Worm (Caenorhabditis elegans) whole organism, dauer: ENCODE measurements around the gene C25A8.5.

Experiments
- unc-62 ChIP-seq: sonication (generic microtip); optimal IDR thresholded peaks from 2 replicates; lab custom pipeline; 2017; ENCODE audit warnings: missing biosample characterization, missing genetic modification reagents, missing genetic modification characterization

Gene C25A8.5

DNA sequence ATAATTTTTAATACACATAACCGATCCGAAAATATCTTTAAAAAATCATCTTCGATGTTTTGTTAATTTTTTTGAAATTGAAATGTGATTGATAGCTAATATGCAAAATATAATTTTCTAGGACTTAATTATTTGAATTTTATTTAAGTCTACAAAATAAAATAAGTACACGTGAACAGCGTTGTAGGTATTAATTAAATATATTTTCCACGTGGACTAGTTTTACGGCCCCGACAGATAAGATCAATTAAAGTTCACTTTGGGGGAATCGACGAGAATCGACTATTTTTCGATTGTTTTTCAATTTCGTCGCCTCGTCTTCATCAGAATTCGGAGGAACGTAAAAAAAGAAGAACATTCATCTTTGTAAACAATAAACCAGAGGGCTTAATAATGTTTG is at the start of gene C25A8.5:
TSS of gene C25A8.5 (plus strand) at position 301 of the 400 bp plus-strand sequence.
- no peak for TF ChIP-seq unc-62

DNA sequence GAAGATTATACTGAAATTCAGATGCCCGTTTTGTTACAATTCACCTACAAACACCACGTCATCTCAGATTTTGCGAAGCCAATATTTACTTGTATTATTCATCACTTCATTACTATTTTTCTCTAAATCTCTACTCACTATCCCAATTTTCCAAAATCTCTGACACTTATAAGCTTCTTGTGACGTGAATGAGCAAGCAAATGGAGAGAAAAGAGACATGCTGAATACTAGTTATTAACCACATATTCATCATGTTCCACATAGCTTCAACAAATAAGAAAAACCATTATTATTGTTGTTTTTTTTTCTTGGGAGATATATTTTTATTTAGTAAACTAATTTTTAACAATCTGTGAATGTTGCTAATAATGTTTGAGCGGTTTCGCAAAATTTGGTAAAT is 48.0 kb upstream of the C25A8.5 start:
- TF ChIP-seq unc-62: no peak

DNA sequence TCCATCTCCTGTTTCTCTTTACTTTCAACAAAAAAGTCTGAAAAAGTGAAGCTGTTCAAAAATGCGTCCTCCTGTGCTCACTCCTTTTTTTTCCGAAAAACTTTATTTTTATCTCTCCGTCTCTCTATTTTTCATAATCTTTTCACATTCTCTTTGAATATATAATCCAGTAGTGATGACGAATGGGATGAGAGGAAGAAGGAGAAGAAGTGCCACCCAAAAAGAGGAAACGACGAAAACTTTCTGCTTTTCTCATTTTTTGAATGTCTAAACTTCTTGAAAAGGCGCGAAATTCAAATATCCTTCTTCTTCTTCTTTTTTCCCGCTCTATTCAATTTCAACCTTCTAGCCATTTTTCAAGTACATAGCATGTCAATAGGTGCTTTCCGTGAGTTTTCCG is 44.6 kb upstream of the C25A8.5 start:
- no peak for TF ChIP-seq unc-62

DNA sequence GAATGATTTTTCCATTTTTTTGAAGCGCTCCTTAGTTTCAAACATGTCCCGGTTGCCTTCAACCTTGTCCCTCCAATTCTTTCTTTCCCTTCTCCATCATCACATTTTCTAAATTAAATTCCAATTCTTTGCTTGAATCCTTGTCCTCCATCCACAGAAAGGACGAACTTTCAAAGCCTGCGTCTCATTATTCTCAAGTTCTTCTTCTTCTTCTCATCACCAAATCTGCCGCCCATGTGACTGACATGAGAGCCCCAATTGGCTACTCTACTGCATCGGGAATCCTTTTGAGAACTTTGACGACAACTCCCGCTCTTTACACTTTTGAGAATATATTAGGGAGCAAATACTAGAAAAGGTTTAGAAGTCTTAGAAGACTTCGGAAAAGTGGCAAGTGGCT is 42.6 kb upstream of the C25A8.5 start:
- TF ChIP-seq unc-62: no peak

DNA sequence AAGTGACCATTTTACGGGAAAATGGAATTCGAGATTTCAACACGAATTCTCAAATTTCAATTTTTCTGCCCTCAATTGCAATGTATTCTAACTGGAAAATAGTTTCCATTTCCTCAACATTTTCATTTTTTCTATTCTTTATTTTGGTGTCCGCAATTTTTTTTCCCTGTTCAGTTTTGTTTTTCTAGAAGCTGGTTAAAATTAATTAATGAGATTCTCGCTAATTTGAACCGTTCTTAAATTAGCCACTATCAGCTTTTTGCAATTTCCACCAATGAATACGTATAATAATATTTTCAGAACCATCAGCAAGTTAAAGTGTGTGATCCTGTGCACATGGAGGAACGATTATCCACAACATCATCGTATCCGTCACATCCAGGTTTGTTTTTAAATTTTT is 42.0 kb upstream of the C25A8.5 start, which contains the start of gene jnk-1:
TSS of gene jnk-1 (plus strand) at position 301 of the 400 bp plus-strand sequence.
- TF ChIP-seq unc-62: no peak

DNA sequence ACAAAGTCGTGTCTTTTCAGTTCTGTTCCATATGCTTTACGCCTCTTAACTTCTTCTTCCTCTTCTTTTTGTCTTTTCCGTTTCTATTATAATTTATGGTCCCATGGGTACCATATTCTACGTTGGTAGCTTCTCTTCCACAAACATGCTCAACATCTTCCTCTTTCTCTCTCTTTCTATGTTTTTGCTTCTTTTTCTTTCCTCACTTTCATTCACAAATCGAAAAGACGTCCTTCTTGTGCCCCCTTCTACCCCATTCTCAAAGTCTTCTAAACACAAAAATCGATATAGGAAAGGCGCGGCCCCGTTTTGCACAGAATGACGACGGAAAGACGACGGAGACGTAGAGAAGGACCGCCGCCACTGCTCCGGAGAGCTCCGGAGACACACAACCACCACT is 40.6 kb upstream of the C25A8.5 start:
- TF ChIP-seq unc-62: no peak

DNA sequence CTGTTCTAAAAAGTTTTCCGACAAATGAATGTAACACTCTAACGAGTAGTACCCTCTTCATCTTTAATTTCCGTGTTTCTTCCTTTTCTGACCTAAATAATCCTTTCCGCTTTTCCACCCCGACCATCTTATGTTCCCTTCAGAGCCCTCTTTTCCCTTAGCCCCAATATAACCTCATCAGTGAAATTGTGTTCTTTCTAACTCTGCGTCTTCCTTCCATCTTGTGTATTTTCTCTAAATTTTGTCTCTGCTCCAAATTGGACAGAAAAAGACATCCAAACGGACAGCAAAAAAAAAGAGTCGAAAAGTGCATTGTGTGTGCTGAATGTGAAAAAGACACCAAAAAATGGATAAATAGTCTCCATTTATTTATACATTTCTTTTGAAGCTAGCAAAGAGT is 39.8 kb upstream of the C25A8.5 start:
- TF ChIP-seq unc-62: no peak

DNA sequence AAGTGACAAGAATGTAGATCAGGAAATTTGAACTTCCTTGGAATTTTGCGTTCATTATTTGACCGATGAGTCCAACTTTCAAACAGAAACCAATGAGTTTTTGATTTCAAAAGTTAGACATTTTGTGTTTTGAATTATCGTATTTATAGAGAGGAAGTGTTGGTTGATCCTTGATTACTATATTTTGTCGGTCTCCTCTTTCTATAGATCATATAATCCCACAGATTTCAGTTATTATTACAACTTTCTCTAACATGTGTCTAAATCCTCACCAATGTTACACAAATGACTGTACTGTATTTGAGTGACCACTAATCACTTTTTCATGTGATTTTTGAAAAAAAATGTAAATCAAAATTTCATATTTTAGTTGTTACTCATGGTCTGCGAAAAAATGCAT is 34.8 kb upstream of the C25A8.5 start, which contains the start of gene B0478.3:
TSS of gene B0478.3 (minus strand) at position 101 of the 400 bp plus-strand sequence.
- no peak for TF ChIP-seq unc-62

DNA sequence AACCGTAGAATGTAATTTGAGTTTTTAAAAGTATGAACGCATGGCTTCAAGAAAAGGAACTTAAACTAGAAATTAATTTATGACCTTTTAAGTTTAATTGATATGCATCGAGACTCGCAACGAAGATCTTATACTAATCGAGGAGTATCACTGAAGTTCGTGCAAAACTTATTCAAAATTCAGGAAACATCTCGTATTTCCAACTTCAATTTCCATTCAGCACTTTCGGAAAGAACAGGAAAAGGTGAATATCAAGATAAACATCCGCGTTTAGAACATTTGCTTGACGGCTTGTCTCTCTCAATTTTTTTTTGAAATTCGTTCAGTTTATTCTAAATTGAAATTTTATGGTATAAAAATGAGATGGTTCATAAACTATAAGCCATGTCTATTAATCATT is 34.1 kb upstream of the C25A8.5 start, which contains the start of gene ZK381.2:
TSS of gene ZK381.2 (plus strand) at position 301 of the 400 bp plus-strand sequence.
- no peak for TF ChIP-seq unc-62

DNA sequence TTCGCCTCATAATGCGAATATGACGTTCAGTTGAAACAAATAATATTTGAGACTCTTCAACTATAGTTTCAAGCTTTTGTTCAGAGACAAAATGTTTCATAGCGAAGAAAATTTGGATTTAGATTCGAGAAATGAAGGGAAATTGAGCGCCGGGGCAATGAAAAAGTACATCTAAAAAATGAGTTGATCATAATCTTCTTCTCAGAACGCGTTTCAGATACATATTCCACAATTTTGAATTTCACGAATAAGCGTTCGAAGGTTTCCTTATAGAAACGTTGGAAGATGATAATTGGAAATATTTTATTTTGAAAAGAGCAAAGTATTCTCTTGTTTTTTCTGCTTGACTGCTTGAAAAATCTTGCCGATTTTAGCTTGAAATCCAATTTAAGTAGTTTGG is 29.0 kb upstream of the C25A8.5 start, which contains the start of gene ZK381.8:
TSS of gene ZK381.8 (minus strand) at position 101 of the 400 bp plus-strand sequence.
- TF ChIP-seq unc-62: no peak

DNA sequence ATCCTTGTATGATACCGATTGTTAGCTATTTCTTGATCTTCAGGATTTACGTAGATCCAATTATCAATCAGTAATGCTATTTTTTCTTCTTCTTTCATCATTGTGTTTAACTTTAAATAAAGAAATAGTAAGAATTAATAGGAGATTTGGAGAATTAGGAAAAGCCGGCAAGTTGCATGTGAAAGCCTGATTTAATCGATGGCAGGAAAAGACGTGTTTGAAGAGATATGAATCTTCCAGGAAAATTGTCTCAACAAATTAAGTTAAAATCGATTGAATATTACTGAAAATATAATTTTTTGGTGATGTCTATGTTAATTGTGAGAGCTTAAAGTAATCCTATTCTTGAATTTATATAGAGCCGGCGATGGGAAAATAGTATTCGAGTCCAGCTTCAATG is 28.1 kb upstream of the C25A8.5 start, which contains the start of gene ZK381.62:
TSS of gene ZK381.62 (minus strand) at position 101 of the 400 bp plus-strand sequence.
- TF ChIP-seq unc-62: no peak

DNA sequence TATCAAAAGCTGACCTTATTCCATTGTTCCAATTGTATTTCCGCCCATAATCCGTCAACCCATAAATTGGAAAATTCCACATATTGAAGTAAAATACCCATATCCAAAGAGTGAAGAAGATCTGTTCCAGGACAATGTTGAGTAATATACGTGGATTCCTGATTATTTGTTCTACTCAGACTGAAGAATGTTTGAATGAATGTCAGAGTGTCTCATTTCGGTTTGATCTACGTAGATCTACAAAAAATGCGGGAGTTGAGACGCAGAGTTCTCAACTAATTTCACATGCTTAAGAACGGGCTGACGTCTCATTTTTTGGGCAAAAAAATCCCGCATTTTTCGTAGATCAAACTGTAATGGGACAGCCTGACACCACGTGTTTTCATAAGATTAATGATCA is 26.9 kb upstream of the C25A8.5 start, which contains the start of gene nhr-249:
TSS of gene nhr-249 (minus strand) at position 101 of the 400 bp plus-strand sequence.
- no peak for TF ChIP-seq unc-62

DNA sequence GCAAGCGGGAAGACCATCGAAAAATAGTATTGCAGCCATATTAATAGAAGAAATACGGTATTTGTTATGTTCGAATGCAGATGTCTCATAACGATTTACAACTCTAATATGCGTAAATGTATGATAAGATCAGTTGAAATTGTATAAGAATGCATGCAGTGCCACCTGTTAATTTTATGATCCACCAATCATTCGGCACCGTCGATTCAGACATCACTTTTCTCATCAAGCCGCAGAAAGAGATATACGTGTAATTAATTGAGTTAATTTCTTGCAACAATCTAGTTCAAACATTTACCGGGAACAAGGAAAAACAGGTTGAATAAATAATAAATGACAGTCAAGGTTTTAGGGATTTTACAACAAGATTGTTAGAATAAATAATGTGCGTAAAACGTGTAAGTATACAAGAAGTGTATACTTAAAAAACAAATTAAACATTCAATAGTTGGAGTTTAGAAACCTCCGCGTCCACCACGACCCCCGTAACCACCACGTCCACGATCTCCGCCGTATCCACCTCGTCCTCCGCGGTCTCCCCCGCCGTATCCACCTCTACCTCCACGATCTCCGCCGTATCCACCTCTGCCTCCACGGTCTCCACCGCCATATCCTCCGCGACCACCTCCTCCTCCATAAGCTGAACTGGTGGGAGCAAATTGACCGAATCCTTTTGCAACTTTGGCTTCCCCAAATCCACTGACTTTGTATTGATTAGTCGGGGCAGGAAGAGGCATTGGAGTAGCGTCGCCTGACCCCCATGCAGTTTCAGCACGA is 25.0 kb upstream of the C25A8.5 start:
- TF ChIP-seq unc-62: no peak

DNA sequence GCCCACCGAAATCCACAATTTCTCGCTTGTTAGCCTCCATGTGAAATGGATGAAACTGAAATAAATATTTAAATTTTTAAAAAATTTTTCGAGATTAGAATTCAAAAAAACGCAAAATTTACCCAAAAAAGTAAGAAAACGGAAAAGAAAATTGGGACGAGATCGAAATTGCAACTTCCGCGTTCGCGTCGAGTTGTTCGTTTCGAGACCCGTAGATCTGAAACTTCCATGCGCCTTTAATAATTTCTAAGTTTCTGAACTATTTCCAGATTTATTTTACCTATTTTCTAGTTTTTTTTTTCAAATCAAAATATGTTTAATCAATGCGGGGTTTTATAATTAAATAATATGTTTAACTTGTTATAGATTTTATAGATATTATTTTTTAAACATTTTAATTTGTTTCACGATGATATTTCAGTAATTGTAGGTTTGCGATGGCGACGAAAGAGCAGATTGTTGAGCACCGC is 22.2 kb upstream of the C25A8.5 start, which contains the start of the genes pgl-1 and him-3:
TSS of gene pgl-1 (minus strand) at position 230 of the 470 bp plus-strand sequence.
TSS of gene him-3 (plus strand) at position 420 of the 470 bp plus-strand sequence.
- TF ChIP-seq unc-62: no peak

DNA sequence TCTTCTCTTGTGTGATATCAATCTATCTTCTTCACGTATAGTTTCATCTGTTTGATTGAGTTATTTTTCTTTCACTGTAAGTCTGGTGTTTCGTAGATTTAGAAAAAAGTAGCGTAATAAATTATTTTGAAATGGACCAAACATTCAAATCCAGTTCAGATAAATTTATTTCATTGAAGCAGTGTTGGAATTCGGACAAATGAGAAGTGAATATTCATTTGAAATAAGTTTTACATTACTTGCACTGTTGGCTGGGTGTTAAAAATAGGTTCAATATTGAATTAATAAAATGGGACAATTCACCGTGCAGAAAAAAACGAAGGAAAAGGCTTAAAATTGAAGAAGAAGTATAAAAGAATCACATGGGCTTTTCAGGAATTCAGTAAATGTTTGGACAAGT is 20.7 kb upstream of the C25A8.5 start:
- no peak for TF ChIP-seq unc-62

DNA sequence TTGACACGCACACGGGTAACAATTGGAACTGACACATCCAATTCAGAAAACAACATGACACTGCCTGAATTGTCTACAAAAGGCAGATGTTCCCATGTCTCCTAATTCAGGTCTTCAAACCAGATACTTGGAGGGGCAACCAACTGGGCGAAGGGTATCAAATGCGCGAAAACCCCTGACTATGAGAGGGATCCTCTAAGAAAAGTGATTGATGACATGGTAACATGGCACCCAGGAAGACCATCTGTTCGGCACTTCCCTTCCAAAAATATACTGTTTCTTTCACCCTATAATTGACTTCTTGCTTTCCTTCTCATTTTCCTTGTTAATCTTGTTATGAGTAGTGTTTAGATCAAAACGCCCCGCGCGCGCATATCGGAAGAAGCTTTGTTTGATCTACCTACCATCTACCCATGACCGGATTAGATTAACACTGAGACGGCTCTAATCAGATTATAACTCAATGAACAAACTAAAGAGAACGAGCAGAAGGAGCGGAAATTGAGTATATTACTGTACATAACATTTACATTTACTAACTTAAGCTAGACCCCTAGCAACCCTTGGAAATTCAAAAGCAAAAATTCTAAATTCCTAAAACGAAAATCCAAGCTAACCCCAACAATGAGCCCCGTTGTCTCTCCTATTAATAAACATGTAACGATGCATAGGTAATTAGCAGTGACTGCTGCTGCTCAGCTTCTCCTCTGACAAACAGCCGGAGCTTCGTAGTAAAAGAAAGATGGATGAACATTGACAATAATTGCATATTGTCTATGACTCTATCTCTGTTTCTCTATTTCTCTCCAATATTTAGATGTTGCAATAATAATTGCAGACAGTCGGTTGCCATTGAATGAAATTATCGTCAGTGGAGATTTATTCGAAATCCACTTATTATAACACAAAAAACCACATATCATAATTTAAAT is 14.6 kb upstream of the C25A8.5 start:
- no peak for TF ChIP-seq unc-62

DNA sequence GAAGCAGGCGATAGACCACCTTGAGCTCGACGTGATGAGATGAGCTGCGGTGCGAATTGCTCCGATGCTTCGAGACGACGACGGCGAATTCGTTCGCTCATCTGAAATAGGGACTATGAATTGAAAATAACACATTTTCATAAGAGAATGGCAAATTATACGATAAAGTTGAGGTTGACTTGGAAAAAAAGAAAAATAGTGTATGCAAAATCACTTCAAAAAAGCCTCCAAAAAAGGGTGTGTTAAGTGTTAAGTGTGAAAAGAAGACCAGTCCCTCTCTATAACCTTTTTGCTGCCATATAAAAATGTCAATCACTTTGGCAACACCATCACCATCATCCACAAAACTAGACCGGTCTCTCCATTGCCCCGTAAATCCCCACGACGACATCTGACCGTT is 12.5 kb upstream of the C25A8.5 start, which contains the start of gene prkl-1:
TSS of gene prkl-1 (minus strand) at position 101 of the 400 bp plus-strand sequence.
- TF ChIP-seq unc-62: no peak
